Worm (Caenorhabditis elegans): ENCODE data around the gene cox-10.

cox-10 gene

ce11 chrII:12679635-12680034 lies at the start of gene cox-10, which contains the start of gene Y38E10A.33:
Gene cox-10, plus strand, starts transcription at chrII:12679954.
Gene Y38E10A.33, minus strand, starts transcription at chrII:12679646.
- TF ChIP-seq F13C5.2 (tag; optimal IDR thresholded peaks at IDR 0.05) (peak; percentile 6), flt-1 (GFP tag; IDR thresholded peaks at IDR 0.05) (no peak)

ce11 chrII:12630888-12631287 lies 48.9 kb upstream of the cox-10 start, which contains the start of gene Y38E10A.34:
Gene Y38E10A.34, plus strand, starts transcription at chrII:12631188.
- no peak for TF ChIP-seq flt-1 (GFP tag; IDR thresholded peaks at IDR 0.05)
- TF ChIP-seq B0310.2 (tag; optimal IDR thresholded peaks at IDR 0.05): no peak
- TF ChIP-seq tra-4 (tag; optimal IDR thresholded peaks at IDR 0.05): no peak
- no peak for TF ChIP-seq tbx-11 (GFP tag; IDR thresholded peaks at IDR 0.05)
- TF ChIP-seq ceh-13 (GFP tag; optimal IDR thresholded peaks at IDR 0.05): no peak
- no peak for TF ChIP-seq pes-1 (GFP tag; IDR thresholded peaks at IDR 0.05)
- TF ChIP-seq hmbx-1 (tag; optimal IDR thresholded peaks at IDR 0.05): no peak
- no peak for TF ChIP-seq sea-1 (GFP tag; conservative IDR thresholded peaks at IDR 0.05)
- no peak for TF ChIP-seq scrt-1 (GFP tag; IDR thresholded peaks at IDR 0.05)
- TF ChIP-seq tbx-37 (GFP tag; conservative IDR thresholded peaks at IDR 0.05): no peak
- TF ChIP-seq aly-1 (tag; optimal IDR thresholded peaks at IDR 0.05): no peak
- no peak for TF ChIP-seq hmg-4 (GFP tag; optimal IDR thresholded peaks at IDR 0.05)

DNA sequence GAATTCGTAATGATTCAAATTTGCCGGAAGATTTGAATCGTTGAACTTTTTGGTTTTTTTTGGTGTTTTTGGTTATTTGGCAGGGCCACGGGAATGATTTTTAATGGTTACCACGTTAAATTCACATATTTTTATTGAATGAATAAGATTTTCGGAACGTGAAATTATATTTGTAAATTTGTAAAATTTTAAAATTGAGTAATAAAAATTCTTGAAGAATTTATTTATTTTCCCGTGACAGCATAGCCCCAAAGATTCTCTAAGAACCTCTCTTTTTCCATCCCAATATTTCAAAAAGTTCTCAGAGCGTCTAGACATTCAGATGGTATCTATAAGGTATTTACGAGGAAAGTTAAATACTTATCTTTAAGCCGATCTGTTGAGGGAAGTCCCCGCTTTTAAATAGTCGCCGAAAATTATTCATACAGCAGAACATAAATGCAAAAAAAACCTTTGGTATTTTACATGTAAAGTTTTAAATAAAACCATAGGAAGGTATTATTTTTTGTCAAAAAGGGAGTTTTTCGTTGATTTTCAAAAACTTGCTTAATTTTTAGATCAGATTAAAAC lies 44.9 kb upstream of the cox-10 start, which contains the start of gene Y38E10A.17:
Y38E10A.17 (minus strand) TSS at position 51 of the 570 bp plus-strand sequence.
- TF ChIP-seq sea-1 (GFP tag; conservative IDR thresholded peaks at IDR 0.05): no peak
- TF ChIP-seq ceh-36 (tag; optimal IDR thresholded peaks at IDR 0.05): no peak

DNA sequence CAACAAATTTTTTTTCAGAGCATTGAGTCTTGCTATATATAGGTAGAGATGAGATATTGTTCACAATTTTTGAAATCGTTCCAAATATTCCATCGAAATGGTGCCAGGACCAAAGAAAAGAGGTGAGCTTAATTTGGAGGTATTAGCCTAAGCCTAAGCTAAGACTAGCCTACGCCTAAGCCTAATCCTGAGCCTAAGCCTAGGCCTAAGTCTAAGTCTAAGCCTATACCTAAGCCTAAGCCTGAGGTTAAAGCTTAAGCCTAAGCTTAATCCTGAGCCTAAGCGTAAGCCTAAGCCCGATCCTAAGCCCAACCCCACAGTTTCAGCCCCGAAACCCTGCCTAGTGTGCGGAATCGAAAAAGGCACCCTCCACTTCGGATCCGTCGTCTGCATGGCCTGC lies 43.2 kb upstream of the cox-10 start, which contains the start of gene nhr-234:
nhr-234 (plus strand) TSS at position 77 of the 400 bp plus-strand sequence.
- TF ChIP-seq sea-1 (GFP tag; conservative IDR thresholded peaks at IDR 0.05): no peak
- no peak for TF ChIP-seq pes-1 (GFP tag; IDR thresholded peaks at IDR 0.05)
- peak; percentile 82 for TF ChIP-seq ceh-36 (tag; optimal IDR thresholded peaks at IDR 0.05)
- no peak for TF ChIP-seq tbx-37 (GFP tag; conservative IDR thresholded peaks at IDR 0.05)

ce11 chrII:12640370-12640769 lies 39.4 kb upstream of the cox-10 start, which contains the start of gene nhr-235:
Gene nhr-235, plus strand, starts transcription at chrII:12640670.
- TF ChIP-seq tbx-37 (GFP tag; conservative IDR thresholded peaks at IDR 0.05) (no peak), flt-1 (GFP tag; IDR thresholded peaks at IDR 0.05) (no peak), ama-1 (optimal IDR thresholded peaks at IDR 0.05) (no peak), tra-4 (tag; optimal IDR thresholded peaks at IDR 0.05) (no peak), aly-1 (tag; optimal IDR thresholded peaks at IDR 0.05) (no peak), hmbx-1 (tag; optimal IDR thresholded peaks at IDR 0.05) (no peak), sea-1 (GFP tag; conservative IDR thresholded peaks at IDR 0.05) (no peak), hnd-1 (tag; optimal IDR thresholded peaks at IDR 0.05) (no peak)

DNA sequence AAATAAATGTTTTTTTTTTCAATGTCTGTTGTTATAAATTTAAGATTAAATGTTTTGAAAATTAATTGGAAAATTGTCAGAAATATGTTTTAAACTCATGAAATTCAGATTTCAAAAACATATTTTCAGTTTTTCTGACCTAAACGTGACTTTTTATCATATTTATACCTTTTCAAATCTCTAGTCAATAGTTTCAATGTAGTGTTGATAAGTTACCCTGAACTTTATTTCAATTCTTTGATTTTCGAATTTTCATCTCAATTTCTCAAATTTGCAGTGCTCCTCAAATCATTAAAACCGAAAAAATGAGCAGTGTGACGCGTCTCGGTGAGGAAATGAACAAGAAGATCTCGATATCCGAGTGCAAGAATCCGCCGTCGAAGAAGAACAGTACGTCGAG lies 25.3 kb upstream of the cox-10 start, which contains the start of gene rgs-4:
rgs-4 (plus strand) TSS at position 301 of the 400 bp plus-strand sequence.
- TF ChIP-seq F13C5.2 (tag; optimal IDR thresholded peaks at IDR 0.05): no peak
- no peak for TF ChIP-seq tbx-11 (GFP tag; IDR thresholded peaks at IDR 0.05)
- TF ChIP-seq ama-1 (optimal IDR thresholded peaks at IDR 0.05): no peak
- TF ChIP-seq sea-1 (GFP tag; conservative IDR thresholded peaks at IDR 0.05): no peak
- no peak for TF ChIP-seq hmbx-1 (tag; optimal IDR thresholded peaks at IDR 0.05)
- no peak for TF ChIP-seq ceh-13 (GFP tag; optimal IDR thresholded peaks at IDR 0.05)
- TF ChIP-seq ets-7 (tag; optimal IDR thresholded peaks at IDR 0.05): no peak
- no peak for TF ChIP-seq pes-1 (GFP tag; IDR thresholded peaks at IDR 0.05)
- TF ChIP-seq hmg-4 (GFP tag; optimal IDR thresholded peaks at IDR 0.05): no peak

- TF ChIP-seq flt-1 (GFP tag; IDR thresholded peaks at IDR 0.05) (no peak), tbx-11 (GFP tag; IDR thresholded peaks at IDR 0.05) (no peak), pes-1 (GFP tag; IDR thresholded peaks at IDR 0.05) (no peak), ets-7 (tag; optimal IDR thresholded peaks at IDR 0.05) (no peak), hmbx-1 (tag; optimal IDR thresholded peaks at IDR 0.05) (no peak), tra-4 (tag; optimal IDR thresholded peaks at IDR 0.05) (no peak), hnd-1 (tag; optimal IDR thresholded peaks at IDR 0.05) (no peak), scrt-1 (GFP tag; IDR thresholded peaks at IDR 0.05) (no peak)
Observed at ce11 chrII:12655816-12656215, 23.9 kb upstream of the cox-10 start.

- TF ChIP-seq tbx-11 (GFP tag; IDR thresholded peaks at IDR 0.05): no peak
- no peak for TF ChIP-seq F13C5.2 (tag; optimal IDR thresholded peaks at IDR 0.05)
- no peak for TF ChIP-seq pes-1 (GFP tag; IDR thresholded peaks at IDR 0.05)
- no peak for TF ChIP-seq flt-1 (GFP tag; IDR thresholded peaks at IDR 0.05)
- no peak for TF ChIP-seq hmbx-1 (tag; optimal IDR thresholded peaks at IDR 0.05)
- no peak for TF ChIP-seq hmg-4 (GFP tag; optimal IDR thresholded peaks at IDR 0.05)
- no peak for TF ChIP-seq ets-7 (tag; optimal IDR thresholded peaks at IDR 0.05)
- TF ChIP-seq tra-4 (tag; optimal IDR thresholded peaks at IDR 0.05): no peak
- TF ChIP-seq hnd-1 (tag; optimal IDR thresholded peaks at IDR 0.05): no peak
- TF ChIP-seq sea-1 (GFP tag; conservative IDR thresholded peaks at IDR 0.05): no peak
- TF ChIP-seq ceh-36 (tag; optimal IDR thresholded peaks at IDR 0.05): no peak
Observed at ce11 chrII:12657620-12658019, 22.1 kb upstream of the cox-10 start.

DNA sequence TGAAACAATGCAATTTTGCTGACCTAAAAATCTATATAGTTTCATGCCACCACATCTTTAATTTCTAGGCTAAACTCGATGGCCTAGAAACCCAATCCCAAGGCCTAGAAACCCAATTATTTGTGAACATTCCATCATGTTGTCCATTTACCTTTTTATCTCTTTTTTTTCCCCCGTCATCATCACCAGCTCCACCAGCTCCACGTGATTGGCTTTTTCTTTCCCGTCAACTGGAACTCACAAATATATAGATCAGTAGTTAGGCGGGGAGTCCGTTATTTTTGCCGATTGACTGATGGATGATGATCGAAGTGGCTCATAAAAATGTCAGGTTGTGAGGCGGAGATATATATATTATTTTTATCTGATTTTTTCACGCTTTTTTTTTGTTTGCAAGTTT lies 21.3 kb upstream of the cox-10 start:
- no peak for TF ChIP-seq ets-7 (tag; optimal IDR thresholded peaks at IDR 0.05)
- TF ChIP-seq hmg-4 (GFP tag; optimal IDR thresholded peaks at IDR 0.05): no peak
- TF ChIP-seq B0310.2 (tag; optimal IDR thresholded peaks at IDR 0.05): no peak
- TF ChIP-seq ceh-36 (tag; optimal IDR thresholded peaks at IDR 0.05): no peak
- TF ChIP-seq hnd-1 (tag; optimal IDR thresholded peaks at IDR 0.05): no peak
